Fruit fly (Drosophila melanogaster) whole organism: Measurements from ENCODE around the gene t-cup.

Experiments
- CG8478 ChIP-seq: fragments of >200 bp; optimal IDR thresholded peaks from 2 replicates; lab custom pipeline; 2018; ENCODE audit warnings: inconsistent platforms
- usp ChIP-seq: fragments of >200 bp; optimal IDR thresholded peaks from 2 replicates; lab custom pipeline; 2017; ENCODE audit warnings: missing biosample characterization, missing genetic modification characterization, mixed read lengths

DNA sequence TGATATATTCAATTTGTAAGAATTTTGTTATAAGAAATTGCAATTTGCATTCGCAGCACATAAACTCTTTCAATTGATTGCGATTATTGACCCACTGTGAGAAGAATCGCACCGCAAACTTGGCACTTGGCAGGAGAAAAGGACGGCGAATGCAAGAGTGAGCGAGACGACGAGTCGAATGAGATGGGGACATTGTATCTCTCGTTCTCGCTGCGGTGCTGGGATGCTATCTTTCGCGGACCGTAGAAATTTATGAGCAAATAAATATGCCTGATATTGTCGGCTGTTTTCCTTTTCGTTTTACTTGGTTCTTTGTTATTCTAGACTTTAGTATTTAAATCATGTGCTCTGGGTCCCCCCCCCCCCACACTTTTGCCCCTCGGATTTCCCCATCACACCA lies 30.5 kb upstream of the t-cup start:
- TF ChIP-seq usp (GFP tag; lab: Kevin White, UChicago) (no peak), CG8478 (lab: Kevin White, UChicago) (peak; percentile 23)
